Worm (Caenorhabditis elegans): ENCODE results near the gene srh-229.

Gene srh-229

DNA sequence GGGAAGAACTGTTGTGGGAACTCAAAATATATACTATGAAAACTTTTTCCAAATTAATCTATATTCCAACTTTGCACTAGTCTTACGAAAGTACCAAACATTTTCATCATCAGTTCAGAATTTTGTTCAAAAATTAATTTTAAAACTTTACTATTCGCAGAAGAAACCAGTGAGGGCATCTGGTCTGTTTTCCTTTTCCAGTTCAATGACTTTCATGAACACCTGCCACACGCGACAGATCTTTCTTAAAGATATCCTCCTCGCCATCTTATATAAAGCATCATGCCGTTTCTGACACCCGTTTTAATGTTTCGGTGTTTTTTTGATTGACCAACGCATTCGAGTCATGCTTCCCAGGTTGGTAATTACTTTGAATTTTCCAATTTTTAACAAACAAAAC, 28.8 kb upstream of the srh-229 start, which contains the start of gene C54F6.3:
Gene C54F6.3, plus strand, starts transcription at position 301 of the 400 bp plus-strand sequence.
- TF ChIP-seq ztf-29 (GFP tag; IDR thresholded peaks at IDR 0.05) (no peak), flt-1 (GFP tag; IDR thresholded peaks at IDR 0.05) (no peak), ref-1 (GFP tag; conservative IDR thresholded peaks at IDR 0.05) (no peak), ztf-23 (GFP tag; IDR thresholded peaks at IDR 0.05) (no peak), klf-2 (GFP tag; conservative IDR thresholded peaks at IDR 0.05) (no peak), cog-1 (tag; optimal IDR thresholded peaks at IDR 0.05) (no peak), T22C8.4 (GFP tag; IDR thresholded peaks at IDR 0.05) (no peak), med-1 (GFP tag; optimal IDR thresholded peaks at IDR 0.05; ENCODE audit: insufficient read depth) (no peak), tab-1 (GFP tag; IDR thresholded peaks at IDR 0.05) (no peak)

DNA sequence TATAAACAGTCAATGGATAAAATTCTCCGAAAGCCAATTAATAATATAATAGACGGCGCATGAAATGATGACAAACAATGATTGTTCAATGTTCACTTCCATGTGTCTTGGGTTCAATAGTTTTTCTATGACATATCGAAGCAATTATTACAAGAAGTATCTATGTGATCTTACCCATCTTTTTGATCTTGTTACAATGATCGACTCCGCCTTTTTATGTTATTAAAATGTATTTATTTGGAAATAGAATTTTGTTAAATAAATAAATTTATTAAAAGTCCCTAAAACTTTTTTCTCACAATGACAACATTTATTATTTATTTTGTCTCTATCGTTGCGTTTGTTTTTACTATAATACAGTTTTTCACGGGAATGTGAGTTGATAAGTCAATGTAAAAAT, 25.7 kb upstream of the srh-229 start, which contains the start of gene swt-2:
Gene swt-2, plus strand, starts transcription at position 301 of the 400 bp plus-strand sequence.
- TF ChIP-seq ztf-23 (GFP tag; IDR thresholded peaks at IDR 0.05) (no peak), T22C8.4 (GFP tag; IDR thresholded peaks at IDR 0.05) (no peak), klf-2 (GFP tag; conservative IDR thresholded peaks at IDR 0.05) (no peak), med-1 (GFP tag; optimal IDR thresholded peaks at IDR 0.05; ENCODE audit: insufficient read depth) (no peak), ztf-29 (GFP tag; IDR thresholded peaks at IDR 0.05) (no peak), tab-1 (GFP tag; IDR thresholded peaks at IDR 0.05) (no peak), ref-1 (GFP tag; conservative IDR thresholded peaks at IDR 0.05) (no peak), flt-1 (GFP tag; IDR thresholded peaks at IDR 0.05) (no peak)

DNA sequence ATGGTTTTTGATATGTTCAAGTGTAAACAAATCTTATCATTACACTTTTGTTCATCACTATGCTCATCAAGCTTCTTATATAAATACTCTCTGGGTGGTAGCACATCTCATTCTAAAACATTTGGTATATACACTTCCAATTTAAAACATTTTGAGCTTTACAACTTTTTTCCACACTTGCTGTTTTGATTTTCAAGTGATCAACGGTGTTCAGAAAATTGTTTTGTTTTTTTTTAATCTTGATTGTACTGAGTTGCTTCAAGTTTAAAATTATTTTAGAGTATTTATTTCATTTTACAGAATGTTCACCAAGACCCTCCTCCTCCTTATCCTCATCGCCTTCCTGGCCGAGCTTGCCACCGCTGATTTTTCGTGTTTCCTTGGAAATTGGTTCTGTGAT, 24.6 kb upstream of the srh-229 start, which contains the start of gene C54F6.5:
Gene C54F6.5, plus strand, starts transcription at position 301 of the 400 bp plus-strand sequence.
- TF ChIP-seq ztf-29 (GFP tag; IDR thresholded peaks at IDR 0.05) (no peak), klf-2 (GFP tag; conservative IDR thresholded peaks at IDR 0.05) (no peak), T22C8.4 (GFP tag; IDR thresholded peaks at IDR 0.05) (no peak), med-1 (GFP tag; optimal IDR thresholded peaks at IDR 0.05; ENCODE audit: insufficient read depth) (no peak), cog-1 (tag; optimal IDR thresholded peaks at IDR 0.05) (no peak), tab-1 (GFP tag; IDR thresholded peaks at IDR 0.05) (no peak), flt-1 (GFP tag; IDR thresholded peaks at IDR 0.05) (no peak), ref-1 (GFP tag; conservative IDR thresholded peaks at IDR 0.05) (no peak), ztf-23 (GFP tag; IDR thresholded peaks at IDR 0.05) (no peak)

DNA sequence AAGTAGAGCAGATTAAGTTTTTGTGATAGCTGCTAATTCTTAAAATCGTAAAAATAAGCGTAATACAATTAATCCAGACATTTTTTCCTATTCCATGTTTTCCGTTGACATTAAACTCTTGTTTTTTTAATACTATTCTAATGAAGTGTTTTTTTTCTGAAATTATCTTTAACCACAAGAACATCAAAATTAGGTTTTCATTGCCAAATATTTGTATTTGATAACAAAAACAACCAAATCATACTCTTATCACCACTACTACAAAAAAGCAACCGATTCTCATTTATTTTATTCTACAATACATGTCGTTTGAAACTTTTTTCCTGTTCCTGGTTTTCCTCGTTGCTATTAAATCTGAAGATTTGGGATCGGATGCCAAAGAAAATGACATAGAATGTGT, 23.0 kb upstream of the srh-229 start, which contains the start of gene C54F6.17:
Gene C54F6.17, plus strand, starts transcription at position 301 of the 400 bp plus-strand sequence.
- TF ChIP-seq flt-1 (GFP tag; IDR thresholded peaks at IDR 0.05): no peak
- TF ChIP-seq ztf-23 (GFP tag; IDR thresholded peaks at IDR 0.05): no peak
- no peak for TF ChIP-seq ref-1 (GFP tag; conservative IDR thresholded peaks at IDR 0.05)
- TF ChIP-seq tab-1 (GFP tag; IDR thresholded peaks at IDR 0.05): no peak
- no peak for TF ChIP-seq cog-1 (tag; optimal IDR thresholded peaks at IDR 0.05)
- TF ChIP-seq klf-2 (GFP tag; conservative IDR thresholded peaks at IDR 0.05): no peak
- TF ChIP-seq ztf-29 (GFP tag; IDR thresholded peaks at IDR 0.05): no peak
- no peak for TF ChIP-seq T22C8.4 (GFP tag; IDR thresholded peaks at IDR 0.05)
- TF ChIP-seq med-1 (GFP tag; optimal IDR thresholded peaks at IDR 0.05; ENCODE audit: insufficient read depth): no peak

DNA sequence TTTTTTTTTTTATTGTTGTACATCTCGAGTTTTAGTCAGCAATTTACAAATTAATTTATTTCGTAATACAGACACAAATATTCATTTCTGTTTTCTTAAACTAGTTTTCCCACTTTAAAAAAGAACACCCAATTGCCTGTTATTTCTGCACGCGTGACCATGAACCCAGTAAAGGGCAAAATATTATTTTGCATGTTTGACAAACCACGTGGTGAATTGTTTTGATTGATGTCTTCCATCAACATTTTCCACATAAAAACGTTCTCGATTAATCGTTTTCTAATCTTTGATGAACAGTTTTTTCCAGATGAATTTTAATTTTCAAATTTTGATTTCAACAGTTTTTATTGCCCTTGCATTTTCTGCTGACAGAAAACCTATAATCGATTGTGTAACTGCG, 21.5 kb upstream of the srh-229 start, which contains the start of gene C54F6.18:
Gene C54F6.18, plus strand, starts transcription at position 301 of the 400 bp plus-strand sequence.
- no peak for TF ChIP-seq klf-2 (GFP tag; conservative IDR thresholded peaks at IDR 0.05)
- TF ChIP-seq tab-1 (GFP tag; IDR thresholded peaks at IDR 0.05): no peak
- no peak for TF ChIP-seq ztf-29 (GFP tag; IDR thresholded peaks at IDR 0.05)
- no peak for TF ChIP-seq T22C8.4 (GFP tag; IDR thresholded peaks at IDR 0.05)
- TF ChIP-seq ztf-23 (GFP tag; IDR thresholded peaks at IDR 0.05): no peak
- no peak for TF ChIP-seq med-1 (GFP tag; optimal IDR thresholded peaks at IDR 0.05; ENCODE audit: insufficient read depth)

DNA sequence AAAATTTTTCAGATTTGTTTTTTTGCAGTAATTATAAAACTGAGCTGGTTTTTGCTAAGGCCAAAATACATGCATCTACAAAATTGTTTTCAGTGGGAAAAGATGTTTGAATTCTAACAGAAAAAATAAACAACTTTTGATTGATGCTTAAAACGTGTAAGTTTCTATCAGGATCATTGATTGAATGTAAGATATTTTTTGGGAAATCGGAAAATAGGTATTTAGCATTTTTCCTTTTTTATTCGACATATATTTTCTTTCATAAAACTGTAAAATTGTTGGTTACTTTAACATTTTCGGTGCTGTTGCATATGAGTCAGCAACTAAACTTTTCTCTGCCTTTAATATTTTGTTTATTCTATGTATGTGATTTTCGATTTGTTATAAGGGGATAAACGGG, 20.3 kb upstream of the srh-229 start, which contains the start of gene C54F6.20:
Gene C54F6.20, plus strand, starts transcription at position 301 of the 400 bp plus-strand sequence.
- TF ChIP-seq med-1 (GFP tag; optimal IDR thresholded peaks at IDR 0.05; ENCODE audit: insufficient read depth) (no peak), T22C8.4 (GFP tag; IDR thresholded peaks at IDR 0.05) (no peak), cog-1 (tag; optimal IDR thresholded peaks at IDR 0.05) (no peak), ztf-29 (GFP tag; IDR thresholded peaks at IDR 0.05) (no peak), ztf-23 (GFP tag; IDR thresholded peaks at IDR 0.05) (no peak), tab-1 (GFP tag; IDR thresholded peaks at IDR 0.05) (no peak)

DNA sequence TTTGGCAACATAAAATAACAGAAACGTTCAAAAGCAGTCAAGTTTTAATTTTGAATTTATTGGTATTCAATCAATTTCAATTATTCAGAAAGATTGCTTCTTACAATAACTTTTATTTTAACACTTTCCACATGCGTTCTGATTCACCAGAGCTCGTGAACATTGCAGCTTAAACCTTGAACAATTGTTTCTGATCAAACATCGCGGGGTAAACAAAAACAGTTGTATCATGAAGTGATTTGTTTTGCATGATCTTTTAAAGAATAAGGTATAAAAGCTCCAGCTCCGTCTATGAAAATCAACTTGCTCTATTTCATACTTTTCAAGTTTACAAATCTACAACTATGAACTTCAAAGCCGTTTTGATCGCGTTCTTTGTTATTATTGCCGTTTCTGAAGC, 19.2 kb upstream of the srh-229 start, which contains the start of gene C54F6.6:
Gene C54F6.6, plus strand, starts transcription at position 301 of the 400 bp plus-strand sequence.
- TF ChIP-seq T22C8.4 (GFP tag; IDR thresholded peaks at IDR 0.05): no peak
- no peak for TF ChIP-seq ref-1 (GFP tag; conservative IDR thresholded peaks at IDR 0.05)
- no peak for TF ChIP-seq tab-1 (GFP tag; IDR thresholded peaks at IDR 0.05)
- no peak for TF ChIP-seq ztf-29 (GFP tag; IDR thresholded peaks at IDR 0.05)

DNA sequence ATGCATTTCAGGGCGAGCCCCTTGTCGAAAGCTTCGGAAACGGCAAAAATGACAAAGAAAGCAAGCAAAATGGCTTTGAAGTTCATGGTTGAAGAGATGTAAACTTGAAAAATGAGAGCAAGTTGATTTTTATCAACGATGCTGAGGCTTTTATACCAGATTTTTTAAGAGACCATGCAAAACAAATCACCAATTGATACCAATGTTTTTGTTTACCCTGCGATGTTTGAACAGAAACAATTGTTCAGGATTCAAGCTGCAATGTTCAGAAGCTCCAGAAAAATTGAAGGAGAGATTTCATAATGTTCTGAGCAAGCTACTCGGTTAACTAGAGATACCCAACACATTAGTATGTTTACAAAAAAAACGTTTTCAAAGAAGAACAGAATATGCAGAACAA, 18.1 kb upstream of the srh-229 start, which contains the start of gene C54F6.15:
Gene C54F6.15, minus strand, starts transcription at position 101 of the 400 bp plus-strand sequence.
- TF ChIP-seq med-1 (GFP tag; optimal IDR thresholded peaks at IDR 0.05; ENCODE audit: insufficient read depth): no peak
- TF ChIP-seq flt-1 (GFP tag; IDR thresholded peaks at IDR 0.05): no peak

DNA sequence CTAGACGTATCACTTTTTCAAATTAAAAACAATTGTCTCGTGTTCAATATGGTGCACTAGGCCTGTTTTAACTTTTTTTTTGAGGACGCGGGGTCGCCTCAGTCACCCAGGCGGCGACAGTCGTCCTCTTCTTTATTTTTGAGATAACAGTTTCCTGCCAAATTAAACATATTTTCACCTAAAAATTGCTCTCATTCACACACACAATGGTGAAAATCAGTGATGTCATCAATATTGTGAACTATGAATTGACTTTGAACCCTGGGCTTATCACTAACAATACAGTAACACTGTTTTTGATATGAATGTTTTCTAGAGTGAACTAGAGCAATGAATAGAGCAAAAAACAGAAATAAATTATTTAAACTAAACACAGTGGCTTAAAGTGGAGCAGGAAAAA, 17.1 kb upstream of the srh-229 start:
- TF ChIP-seq cog-1 (tag; optimal IDR thresholded peaks at IDR 0.05) (no peak), ref-1 (GFP tag; conservative IDR thresholded peaks at IDR 0.05) (no peak), flt-1 (GFP tag; IDR thresholded peaks at IDR 0.05) (no peak), tab-1 (GFP tag; IDR thresholded peaks at IDR 0.05) (no peak), ztf-23 (GFP tag; IDR thresholded peaks at IDR 0.05) (no peak), T22C8.4 (GFP tag; IDR thresholded peaks at IDR 0.05) (no peak), ztf-29 (GFP tag; IDR thresholded peaks at IDR 0.05) (no peak), klf-2 (GFP tag; conservative IDR thresholded peaks at IDR 0.05) (no peak), med-1 (GFP tag; optimal IDR thresholded peaks at IDR 0.05; ENCODE audit: insufficient read depth) (no peak)

DNA sequence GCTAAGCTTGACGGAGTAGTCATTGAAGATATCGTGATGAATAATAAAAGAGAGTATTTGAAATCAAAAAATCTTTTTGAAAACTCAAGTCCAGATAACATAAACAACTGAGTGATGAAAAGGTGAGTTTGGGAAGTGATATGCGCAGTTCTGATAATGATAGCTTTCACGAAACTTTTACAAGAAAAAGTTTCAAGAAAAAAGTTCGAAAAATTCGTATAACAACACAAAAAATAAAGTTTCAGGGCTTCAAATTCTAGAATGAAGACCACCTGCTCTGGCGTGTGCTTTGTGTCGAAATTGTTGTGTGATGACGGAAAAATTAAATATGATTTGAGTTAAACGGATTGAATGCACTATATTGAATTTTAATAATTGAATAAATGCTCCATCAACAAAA, 15.9 kb upstream of the srh-229 start, which contains the start of gene srb-19:
Gene srb-19, minus strand, starts transcription at position 101 of the 400 bp plus-strand sequence.
- TF ChIP-seq cog-1 (tag; optimal IDR thresholded peaks at IDR 0.05) (no peak), med-1 (GFP tag; optimal IDR thresholded peaks at IDR 0.05; ENCODE audit: insufficient read depth) (no peak), flt-1 (GFP tag; IDR thresholded peaks at IDR 0.05) (no peak), ztf-29 (GFP tag; IDR thresholded peaks at IDR 0.05) (no peak), klf-2 (GFP tag; conservative IDR thresholded peaks at IDR 0.05) (no peak), ztf-23 (GFP tag; IDR thresholded peaks at IDR 0.05) (no peak), tab-1 (GFP tag; IDR thresholded peaks at IDR 0.05) (no peak), T22C8.4 (GFP tag; IDR thresholded peaks at IDR 0.05) (no peak), ref-1 (GFP tag; conservative IDR thresholded peaks at IDR 0.05) (no peak)
